Worm (Caenorhabditis elegans): Measurements from ENCODE around the gene Y51A2D.13.
A peak's percentile ranks its signal among the peaks of the same experiment; 100 is the strongest.

The Y51A2D.13 gene

ce11 chrV:18592448-18592847, 12.9 kb upstream of the Y51A2D.13 start, which contains the start of gene grdn-1:
Gene grdn-1 (plus strand): TSS chrV:18592748.
- TF ChIP-seq ztf-29 (GFP tag; IDR thresholded peaks at IDR 0.05), result no peak
- TF ChIP-seq cog-1 (tag; optimal IDR thresholded peaks at IDR 0.05), result no peak
- TF ChIP-seq flt-1 (GFP tag; IDR thresholded peaks at IDR 0.05), result no peak
- no peak for TF ChIP-seq tab-1 (GFP tag; IDR thresholded peaks at IDR 0.05)

- TF ChIP-seq flt-1 (GFP tag; IDR thresholded peaks at IDR 0.05) (0 out of 2 replicates have a peak, but pooled peaks have one; percentile 55), cog-1 (tag; optimal IDR thresholded peaks at IDR 0.05) (peak; percentile 71), ztf-29 (GFP tag; IDR thresholded peaks at IDR 0.05) (no peak), med-1 (GFP tag; optimal IDR thresholded peaks at IDR 0.05; ENCODE audit: insufficient read depth) (no peak), ref-1 (GFP tag; conservative IDR thresholded peaks at IDR 0.05) (no peak), tab-1 (GFP tag; IDR thresholded peaks at IDR 0.05) (0 out of 2 replicates have a peak, but pooled peaks have one; percentile 33), T22C8.4 (GFP tag; IDR thresholded peaks at IDR 0.05) (peak; percentile 78), klf-2 (GFP tag; conservative IDR thresholded peaks at IDR 0.05) (no peak), ztf-23 (GFP tag; IDR thresholded peaks at IDR 0.05) (no peak)
Measured at ce11 chrV:18589585-18589984, 10.0 kb upstream of the Y51A2D.13 start.

ce11 chrV:18587936-18588335, 8.4 kb upstream of the Y51A2D.13 start:
- peak; percentile 81 for TF ChIP-seq ztf-29 (GFP tag; IDR thresholded peaks at IDR 0.05)
- TF ChIP-seq ztf-23 (GFP tag; IDR thresholded peaks at IDR 0.05), result no peak
- TF ChIP-seq med-1 (GFP tag; optimal IDR thresholded peaks at IDR 0.05; ENCODE audit: insufficient read depth), result no peak
- no peak for TF ChIP-seq ref-1 (GFP tag; conservative IDR thresholded peaks at IDR 0.05)
- TF ChIP-seq flt-1 (GFP tag; IDR thresholded peaks at IDR 0.05), result no peak
- no peak for TF ChIP-seq klf-2 (GFP tag; conservative IDR thresholded peaks at IDR 0.05)
- TF ChIP-seq T22C8.4 (GFP tag; IDR thresholded peaks at IDR 0.05), result no peak
- TF ChIP-seq cog-1 (tag; optimal IDR thresholded peaks at IDR 0.05), result no peak

- TF ChIP-seq tab-1 (GFP tag; IDR thresholded peaks at IDR 0.05) (no peak), ztf-23 (GFP tag; IDR thresholded peaks at IDR 0.05) (no peak), klf-2 (GFP tag; conservative IDR thresholded peaks at IDR 0.05) (no peak), T22C8.4 (GFP tag; IDR thresholded peaks at IDR 0.05) (no peak), ref-1 (GFP tag; conservative IDR thresholded peaks at IDR 0.05) (no peak), cog-1 (tag; optimal IDR thresholded peaks at IDR 0.05) (no peak)
Measured at ce11 chrV:18586954-18587353, 7.4 kb upstream of the Y51A2D.13 start.

- TF ChIP-seq ztf-23 (GFP tag; IDR thresholded peaks at IDR 0.05) (no peak), tab-1 (GFP tag; IDR thresholded peaks at IDR 0.05) (no peak), cog-1 (tag; optimal IDR thresholded peaks at IDR 0.05) (no peak), T22C8.4 (GFP tag; IDR thresholded peaks at IDR 0.05) (no peak), klf-2 (GFP tag; conservative IDR thresholded peaks at IDR 0.05) (no peak), ref-1 (GFP tag; conservative IDR thresholded peaks at IDR 0.05) (no peak), flt-1 (GFP tag; IDR thresholded peaks at IDR 0.05) (no peak), med-1 (GFP tag; optimal IDR thresholded peaks at IDR 0.05; ENCODE audit: insufficient read depth) (no peak)
Measured at ce11 chrV:18585102-18585501, 5.5 kb upstream of the Y51A2D.13 start.

- TF ChIP-seq cog-1 (tag; optimal IDR thresholded peaks at IDR 0.05) (no peak), T22C8.4 (GFP tag; IDR thresholded peaks at IDR 0.05) (no peak), ztf-23 (GFP tag; IDR thresholded peaks at IDR 0.05) (no peak), med-1 (GFP tag; optimal IDR thresholded peaks at IDR 0.05; ENCODE audit: insufficient read depth) (no peak), klf-2 (GFP tag; conservative IDR thresholded peaks at IDR 0.05) (no peak), flt-1 (GFP tag; IDR thresholded peaks at IDR 0.05) (no peak), ref-1 (GFP tag; conservative IDR thresholded peaks at IDR 0.05) (no peak), tab-1 (GFP tag; IDR thresholded peaks at IDR 0.05) (no peak), ztf-29 (GFP tag; IDR thresholded peaks at IDR 0.05) (no peak)
Measured at ce11 chrV:18582358-18582757, 2.8 kb upstream of the Y51A2D.13 start, which contains the start of gene txt-14. Gene txt-14 (plus strand): TSS chrV:18582658.

ce11 chrV:18581393-18582113, 2.0 kb upstream of the Y51A2D.13 start:
- TF ChIP-seq klf-2 (GFP tag; conservative IDR thresholded peaks at IDR 0.05) (no peak), flt-1 (GFP tag; IDR thresholded peaks at IDR 0.05) (no peak), T22C8.4 (GFP tag; IDR thresholded peaks at IDR 0.05) (no peak), tab-1 (GFP tag; IDR thresholded peaks at IDR 0.05) (no peak), ztf-23 (GFP tag; IDR thresholded peaks at IDR 0.05) (no peak), cog-1 (tag; optimal IDR thresholded peaks at IDR 0.05) (no peak), med-1 (GFP tag; optimal IDR thresholded peaks at IDR 0.05; ENCODE audit: insufficient read depth) (no peak), ref-1 (GFP tag; conservative IDR thresholded peaks at IDR 0.05) (no peak; the same call in 1 of the 2 replicates), ztf-29 (GFP tag; IDR thresholded peaks at IDR 0.05) (no peak)

ce11 chrV:18578306-18578705, 1.3 kb downstream of the Y51A2D.13 start:
- TF ChIP-seq flt-1 (GFP tag; IDR thresholded peaks at IDR 0.05), result no peak
- TF ChIP-seq med-1 (GFP tag; optimal IDR thresholded peaks at IDR 0.05; ENCODE audit: insufficient read depth), result no peak

- TF ChIP-seq ztf-23 (GFP tag; IDR thresholded peaks at IDR 0.05) (no peak), klf-2 (GFP tag; conservative IDR thresholded peaks at IDR 0.05) (no peak), med-1 (GFP tag; optimal IDR thresholded peaks at IDR 0.05; ENCODE audit: insufficient read depth) (no peak), ref-1 (GFP tag; conservative IDR thresholded peaks at IDR 0.05) (no peak), ztf-29 (GFP tag; IDR thresholded peaks at IDR 0.05) (no peak), flt-1 (GFP tag; IDR thresholded peaks at IDR 0.05) (no peak), T22C8.4 (GFP tag; IDR thresholded peaks at IDR 0.05) (no peak), cog-1 (tag; optimal IDR thresholded peaks at IDR 0.05) (no peak), tab-1 (GFP tag; IDR thresholded peaks at IDR 0.05) (no peak)
Measured at ce11 chrV:18577458-18578078, 2.0 kb downstream of the Y51A2D.13 start.

- TF ChIP-seq ref-1 (GFP tag; conservative IDR thresholded peaks at IDR 0.05), result no peak
- TF ChIP-seq tab-1 (GFP tag; IDR thresholded peaks at IDR 0.05), result no peak
- TF ChIP-seq cog-1 (tag; optimal IDR thresholded peaks at IDR 0.05), result no peak
- no peak for TF ChIP-seq ztf-23 (GFP tag; IDR thresholded peaks at IDR 0.05)
- TF ChIP-seq klf-2 (GFP tag; conservative IDR thresholded peaks at IDR 0.05), result no peak
- TF ChIP-seq med-1 (GFP tag; optimal IDR thresholded peaks at IDR 0.05; ENCODE audit: insufficient read depth), result no peak
- TF ChIP-seq T22C8.4 (GFP tag; IDR thresholded peaks at IDR 0.05), result no peak
- TF ChIP-seq flt-1 (GFP tag; IDR thresholded peaks at IDR 0.05), result no peak
- TF ChIP-seq ztf-29 (GFP tag; IDR thresholded peaks at IDR 0.05), result no peak
Measured at ce11 chrV:18576128-18576527, 3.5 kb downstream of the Y51A2D.13 start.

Data from whole organism, midembryonic.